Fruit fly (Drosophila melanogaster) whole organism, embryonic: ENCODE measurements around the gene CG5225.
A peak's percentile ranks its signal among the peaks of the same experiment; 100 is the strongest.

Experiments
- Antp ChIP-seq: fragments of 200-800 bp; sonication (Bioruptor generic); optimal IDR thresholded peaks from 3 replicates; lab custom pipeline; 2016; ENCODE audit warnings: missing biosample characterization, missing genetic modification characterization
- B-H2 ChIP-seq: fragments of 200-800 bp; sonication (Bioruptor generic); optimal IDR thresholded peaks from 2 replicates; lab custom pipeline; 2018; ENCODE audit warnings: missing biosample characterization, mild to moderate bottlenecking, missing genetic modification characterization
- Bdp1 ChIP-seq: fragments of 200-800 bp; sonication (Bioruptor generic); optimal IDR thresholded peaks from 3 replicates; lab custom pipeline; 2016; ENCODE audit warnings: missing biosample characterization, missing genetic modification characterization
- CG10959 ChIP-seq: fragments of 200-800 bp; sonication (Bioruptor generic); IDR thresholded peaks from 2 replicates; pipeline ENCODE4 v1.3.6; 2022; ENCODE audit warnings: missing biosample characterization, missing genetic modification characterization
- CG12219 ChIP-seq: fragments of 200-800 bp; sonication (Bioruptor generic); optimal IDR thresholded peaks from 3 replicates; lab custom pipeline; 2018; ENCODE audit warnings: missing biosample characterization, mild to moderate bottlenecking, missing genetic modification characterization
- CG13424 ChIP-seq: fragments of 200-800 bp; sonication (Bioruptor generic); optimal IDR thresholded peaks from 2 replicates; lab custom pipeline; 2019; ENCODE audit warnings: missing biosample characterization, mild to moderate bottlenecking, missing genetic modification characterization, moderate library complexity
- CG13624 ChIP-seq: fragments of 200-800 bp; sonication (Bioruptor generic); optimal IDR thresholded peaks from 2 replicates; lab custom pipeline; 2016; ENCODE audit warnings: missing biosample characterization, missing genetic modification characterization
- CG1529 ChIP-seq: fragments of 200-800 bp; sonication (Bioruptor generic); optimal IDR thresholded peaks from 3 replicates; lab custom pipeline; 2018; ENCODE audit warnings: missing biosample characterization, missing genetic modification characterization
- CG17328 ChIP-seq: fragments of 200-800 bp; sonication (Bioruptor generic); IDR thresholded peaks from 2 replicates; pipeline ENCODE4 v1.3.6; 2022; ENCODE audit warnings: missing biosample characterization, missing genetic modification characterization
- CG3281 ChIP-seq: fragments of 200-800 bp; sonication (Bioruptor generic); optimal IDR thresholded peaks from 3 replicates; lab custom pipeline; 2017; ENCODE audit warnings: missing biosample characterization, mild to moderate bottlenecking, missing genetic modification characterization
- CG34224 ChIP-seq: fragments of 200-800 bp; sonication (Bioruptor generic); IDR thresholded peaks from 3 replicates; pipeline ENCODE4 v1.3.6; 2022; ENCODE audit warnings: missing biosample characterization, missing genetic modification characterization; ENCODE audit not compliant: partially characterized antibody
- CG3847 ChIP-seq: fragments of 200-800 bp; sonication (Bioruptor generic); IDR thresholded peaks from 2 replicates; pipeline ENCODE4 v1.3.6; 2022; ENCODE audit warnings: missing biosample characterization, missing genetic modification characterization
- CG4360 ChIP-seq: fragments of 200-800 bp; sonication (Bioruptor generic); IDR thresholded peaks from 2 replicates; pipeline ENCODE4 v1.3.6; 2022; ENCODE audit warnings: missing biosample characterization, missing genetic modification characterization
- CG6854 ChIP-seq: fragments of 200-800 bp; sonication (Bioruptor generic); optimal IDR thresholded peaks from 3 replicates; lab custom pipeline; 2017; ENCODE audit warnings: missing biosample characterization, mild to moderate bottlenecking, missing genetic modification characterization
- CG8089 ChIP-seq: fragments of 200-800 bp; sonication (Bioruptor generic); optimal IDR thresholded peaks from 3 replicates; lab custom pipeline; 2016; ENCODE audit warnings: missing biosample characterization, missing genetic modification characterization
- CG9817 ChIP-seq: fragments of 200-800 bp; sonication (Bioruptor generic); optimal IDR thresholded peaks from 2 replicates; lab custom pipeline; 2018; ENCODE audit warnings: missing biosample characterization, mild to moderate bottlenecking, missing genetic modification characterization, moderate library complexity
- CTCF ChIP-seq: fragments of 200-800 bp; sonication (Bioruptor generic); optimal IDR thresholded peaks from 2 replicates; lab custom pipeline; 2017; ENCODE audit warnings: missing biosample characterization, mild to moderate bottlenecking, missing genetic modification characterization, moderate library complexity
- Dbx ChIP-seq: fragments of 200-800 bp; sonication (Bioruptor generic); IDR thresholded peaks from 3 replicates; pipeline ENCODE4 v1.3.6; 2022; ENCODE audit warnings: missing biosample characterization, missing genetic modification characterization
- Deaf1 ChIP-seq: fragments of 200-800 bp; optimal IDR thresholded peaks from 3 replicates; lab custom pipeline; 2019; ENCODE audit warnings: missing biosample characterization, mild to moderate bottlenecking, missing genetic modification characterization, moderate library complexity
- Fer3 ChIP-seq: fragments of 200-800 bp; sonication (Bioruptor generic); optimal IDR thresholded peaks from 2 replicates; lab custom pipeline; 2018; ENCODE audit warnings: missing biosample characterization, mild to moderate bottlenecking, missing genetic modification characterization, moderate library complexity
- GATAe ChIP-seq: fragments of 200-800 bp; sonication (Bioruptor generic); conservative IDR thresholded peaks from 2 replicates; pipeline ENCODE4 v1.3.6; 2022; ENCODE audit warnings: missing biosample characterization, missing genetic modification characterization
- HmgD ChIP-seq: fragments of 200-800 bp; sonication (Bioruptor generic); optimal IDR thresholded peaks from 3 replicates; lab custom pipeline; 2016; ENCODE audit warnings: missing biosample characterization, missing genetic modification characterization
- Oaz ChIP-seq: fragments of 200-800 bp; sonication (Bioruptor generic); IDR thresholded peaks from 2 replicates; pipeline ENCODE4 v1.3.6; 2022; ENCODE audit warnings: missing biosample characterization, missing genetic modification characterization
- Scr ChIP-seq: fragments of 200-800 bp; sonication (Bioruptor generic); IDR thresholded peaks from 2 replicates; pipeline ENCODE4 v1.3.6; 2022; ENCODE audit warnings: missing biosample characterization, missing genetic modification characterization; ENCODE audit not compliant: partially characterized antibody
- Taf1 ChIP-seq: fragments of 200-800 bp; sonication (Bioruptor generic); IDR thresholded peaks from 2 replicates; pipeline ENCODE4 v1.3.6; 2022; ENCODE audit warnings: missing biosample characterization, missing genetic modification characterization
- Xbp1 ChIP-seq: fragments of 200-800 bp; sonication (Bioruptor generic); optimal IDR thresholded peaks from 3 replicates; lab custom pipeline; 2016; ENCODE audit warnings: missing biosample characterization, mild to moderate bottlenecking, missing genetic modification characterization
- al ChIP-seq: fragments of 200-800 bp; sonication (Bioruptor generic); IDR thresholded peaks from 2 replicates; pipeline ENCODE4 v1.3.6; 2022; ENCODE audit warnings: missing biosample characterization, missing genetic modification characterization
- amos ChIP-seq: fragments of 200-800 bp; sonication (Bioruptor generic); IDR thresholded peaks from 2 replicates; pipeline ENCODE4 v1.3.6; 2022; ENCODE audit warnings: missing biosample characterization, missing genetic modification characterization; ENCODE audit not compliant: partially characterized antibody
- bigmax ChIP-seq: fragments of 200-800 bp; sonication (Bioruptor generic); optimal IDR thresholded peaks from 2 replicates; lab custom pipeline; 2018; ENCODE audit warnings: missing biosample characterization, mild to moderate bottlenecking, missing genetic modification characterization
- corto ChIP-seq: fragments of 200-800 bp; sonication (Bioruptor generic); optimal IDR thresholded peaks from 2 replicates; lab custom pipeline; 2016; ENCODE audit warnings: missing biosample characterization, mild to moderate bottlenecking, missing genetic modification characterization, moderate library complexity
- crp ChIP-seq, 2 experiments: fragments of 200-800 bp; sonication (Bioruptor generic); optimal IDR thresholded peaks; 2 replicates in 1 of 2; 3 replicates in 1 of 2; lab custom pipeline; 2017; ENCODE audit warnings: missing biosample characterization in 2 of 2, missing genetic modification characterization in 2 of 2, mild to moderate bottlenecking in 1 of 2, moderate library complexity in 1 of 2
- esg ChIP-seq: fragments of 200-800 bp; sonication (Bioruptor generic); conservative IDR thresholded peaks from 2 replicates; pipeline ENCODE4 v1.3.6; 2022; ENCODE audit warnings: missing biosample characterization, missing genetic modification characterization
- fd96Cb ChIP-seq: fragments of 200-800 bp; sonication (Bioruptor generic); optimal IDR thresholded peaks from 2 replicates; lab custom pipeline; 2018; ENCODE audit warnings: missing biosample characterization, mild to moderate bottlenecking, missing genetic modification characterization, moderate library complexity
- gem ChIP-seq: fragments of 200-800 bp; sonication (Bioruptor generic); optimal IDR thresholded peaks from 2 replicates; lab custom pipeline; 2019; ENCODE audit warnings: missing biosample characterization, mild to moderate bottlenecking, missing genetic modification characterization, moderate library complexity
- grau ChIP-seq: fragments of 200-800 bp; optimal IDR thresholded peaks from 3 replicates; lab custom pipeline; 2019; ENCODE audit warnings: missing biosample characterization, mild to moderate bottlenecking, missing genetic modification characterization, moderate library complexity
- hb ChIP-seq: fragments of 200-800 bp; sonication (Bioruptor generic); IDR thresholded peaks from 3 replicates; pipeline ENCODE4 v1.3.6; 2022; ENCODE audit warnings: missing biosample characterization, missing genetic modification characterization; ENCODE audit not compliant: partially characterized antibody
- jumu ChIP-seq: fragments of 200-800 bp; sonication (Bioruptor generic); optimal IDR thresholded peaks from 3 replicates; lab custom pipeline; 2016; ENCODE audit warnings: missing biosample characterization, missing genetic modification characterization
- lab ChIP-seq: fragments of 200-800 bp; sonication (Bioruptor generic); optimal IDR thresholded peaks from 3 replicates; lab custom pipeline; 2017; ENCODE audit warnings: missing biosample characterization, missing genetic modification characterization, mild to moderate bottlenecking, moderate library complexity, missing genetic modification reagents
- lilli ChIP-seq: fragments of 200-800 bp; sonication (Bioruptor generic); optimal IDR thresholded peaks from 3 replicates; lab custom pipeline; 2016; ENCODE audit warnings: missing biosample characterization, missing genetic modification characterization
- mirr ChIP-seq: fragments of 200-800 bp; sonication (Bioruptor generic); optimal IDR thresholded peaks from 3 replicates; lab custom pipeline; 2018; ENCODE audit warnings: missing biosample characterization, mild to moderate bottlenecking, missing genetic modification characterization
- onecut ChIP-seq: fragments of 200-800 bp; sonication (Bioruptor generic); IDR thresholded peaks from 2 replicates; pipeline ENCODE4 v1.3.6; 2022; ENCODE audit warnings: missing biosample characterization, missing genetic modification characterization
- p53 ChIP-seq: fragments of 200-800 bp; sonication (Bioruptor generic); optimal IDR thresholded peaks from 2 replicates; lab custom pipeline; 2016; ENCODE audit warnings: missing biosample characterization, missing genetic modification characterization
- pb ChIP-seq: fragments of 200-800 bp; sonication (Bioruptor generic); optimal IDR thresholded peaks from 3 replicates; lab custom pipeline; 2016; ENCODE audit warnings: missing biosample characterization, missing genetic modification characterization
- pita ChIP-seq: fragments of 200-800 bp; sonication (Bioruptor generic); optimal IDR thresholded peaks from 2 replicates; lab custom pipeline; 2017; ENCODE audit warnings: missing biosample characterization, mild to moderate bottlenecking, missing genetic modification characterization
- rib ChIP-seq: fragments of 200-800 bp; sonication (Bioruptor generic); IDR thresholded peaks from 2 replicates; pipeline ENCODE4 v1.3.6; 2022; ENCODE audit warnings: missing biosample characterization, missing genetic modification characterization
- sna ChIP-seq: fragments of 200-800 bp; sonication (Bioruptor generic); IDR thresholded peaks from 2 replicates; pipeline ENCODE4 v1.3.6; 2022; ENCODE audit warnings: missing biosample characterization, missing genetic modification characterization; ENCODE audit not compliant: partially characterized antibody
- tgo ChIP-seq: fragments of 200-800 bp; sonication (Bioruptor generic); IDR thresholded peaks from 3 replicates; pipeline ENCODE4 v1.3.6; 2022; ENCODE audit warnings: missing biosample characterization, missing genetic modification characterization
- tll ChIP-seq, 2 experiments: fragments of 200-800 bp in 1 of 2; fragments of >200 bp in 1 of 2; sonication (Bioruptor generic) in 1 of 2; optimal IDR thresholded peaks; 2 replicates each; lab custom pipeline; 2017 to 2019; ENCODE audit warnings: missing biosample characterization in 2 of 2, missing genetic modification characterization in 2 of 2, mild to moderate bottlenecking in 1 of 2, moderate library complexity in 1 of 2
- zen ChIP-seq: fragments of 200-800 bp; sonication (Bioruptor generic); optimal IDR thresholded peaks from 3 replicates; lab custom pipeline; 2018; ENCODE audit warnings: missing biosample characterization, mild to moderate bottlenecking, missing genetic modification characterization, moderate library complexity
- zf30C ChIP-seq: fragments of 200-800 bp; sonication (Bioruptor generic); optimal IDR thresholded peaks from 3 replicates; lab custom pipeline; 2018; ENCODE audit warnings: missing biosample characterization, mild to moderate bottlenecking, missing genetic modification characterization

Gene CG5225

dm6 chr3R:17059100-17059810 is 30.8 kb downstream of the CG5225 start (continued):
- TF ChIP-seq hb (GFP tag; lab: Robert Waterston, UW) (no peak), esg (GFP tag; lab: Robert Waterston, UW) (no peak), p53 (GFP tag; lab: Kevin White, UChicago) (no peak), sna (no peak), al (GFP tag; lab: Robert Waterston, UW) (no peak), CG3281 (GFP tag; lab: Kevin White, UChicago) (no peak), lilli (no peak), crp (GFP tag; optimal IDR thresholded peaks at IDR 0.05; lab: Kevin White, UChicago) (no peak), lab (GFP tag; lab: Kevin White, UChicago) (no peak), CG17328 (no peak), Taf1 (GFP tag; lab: Robert Waterston, UW) (no peak), Oaz (GFP tag; lab: Robert Waterston, UW) (no peak), amos (GFP tag; lab: Robert Waterston, UW) (no peak), Dbx (no peak), Antp (GFP tag; lab: Kevin White, UChicago) (no peak), HmgD (no peak), mirr (GFP tag; lab: Kevin White, UChicago) (no peak), tgo (GFP tag; lab: Robert Waterston, UW) (no peak), CG13424 (no peak), CG13624 (no peak), jumu (GFP tag; lab: Kevin White, UChicago) (peak; percentile 16), CG12219 (peak; percentile 9), tll (GFP tag; optimal IDR thresholded peaks at IDR 0.05; lab: Kevin White, UChicago) (no peak), Xbp1 (GFP tag; lab: Kevin White, UChicago) (peak; percentile 31), CTCF (no peak), zen (tag; lab: Kevin White, UChicago) (no peak), corto (GFP tag; lab: Kevin White, UChicago) (no peak), CG34224 (GFP tag; lab: Robert Waterston, UW) (no peak), pb (GFP tag; lab: Kevin White, UChicago) (no peak), CG10959 (no peak), bigmax (GFP tag; lab: Kevin White, UChicago) (no peak), grau (tag; lab: Kevin White, UChicago) (no peak), CG8089 (no peak), onecut (GFP tag; lab: Robert Waterston, UW) (no peak), B-H2 (GFP tag; lab: Kevin White, UChicago) (no peak), CG6854 (GFP tag; lab: Kevin White, UChicago) (no peak), CG1529 (GFP tag; lab: Kevin White, UChicago) (no peak), Deaf1 (no peak), CG4360 (no peak), pita (GFP tag; lab: Kevin White, UChicago) (no peak), rib (GFP tag; lab: Robert Waterston, UW) (0 out of 2 replicates have a peak, but pooled peaks have one; percentile 31), Bdp1 (GFP tag; lab: Kevin White, UChicago) (no peak), Fer3 (tag; lab: Kevin White, UChicago) (no peak), CG3847 (no peak; the same call in 1 of the 2 replicates), Scr (no peak), zf30C (GFP tag; lab: Kevin White, UChicago) (no peak), CG9817 (tag; lab: Kevin White, UChicago) (no peak), GATAe (GFP tag; lab: Robert Waterston, UW) (no peak), gem (tag; lab: Kevin White, UChicago) (peak; percentile 62), fd96Cb (tag; lab: Kevin White, UChicago) (peak; percentile 26)
